Worm (Caenorhabditis elegans): ENCODE results near the gene T01C3.3.

The T01C3.3 gene

DNA sequence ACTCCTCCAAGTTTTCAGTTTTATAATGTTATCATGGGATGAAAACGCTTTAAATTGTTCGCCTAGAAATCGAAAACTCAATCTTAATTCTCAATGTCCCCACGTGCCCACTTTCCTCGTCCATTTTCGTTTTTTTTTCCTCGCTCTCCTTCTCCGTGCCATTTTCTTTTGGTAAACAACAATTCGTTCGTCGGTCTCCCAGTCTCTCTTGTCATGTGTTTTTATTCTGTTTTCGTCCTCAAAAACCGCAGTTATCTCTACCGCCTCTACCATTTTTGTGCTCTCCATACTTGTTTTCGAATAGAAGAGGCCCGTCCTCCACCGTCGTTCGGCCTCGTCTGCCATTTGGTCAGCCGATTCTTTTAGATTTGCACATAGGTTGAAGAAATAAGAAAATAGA is 43.9 kb downstream of the T01C3.3 start (continued):
- no peak for TF ChIP-seq nhr-41 (GFP tag; IDR thresholded peaks at IDR 0.05)
- peak; percentile 61 for TF ChIP-seq hlh-30 (tag; optimal IDR thresholded peaks at IDR 0.05; ENCODE audit: insufficient read depth)
- TF ChIP-seq skn-1 (tag; optimal IDR thresholded peaks at IDR 0.05), result no peak
- TF ChIP-seq ces-1 (GFP tag; optimal IDR thresholded peaks at IDR 0.05), result no peak
- no peak for TF ChIP-seq unc-39 (tag; optimal IDR thresholded peaks at IDR 0.05)
- TF ChIP-seq zip-2 (tag; optimal IDR thresholded peaks at IDR 0.05), result no peak
- no peak for TF ChIP-seq set-16 (GFP tag; IDR thresholded peaks at IDR 0.05)
- TF ChIP-seq nhr-111 (GFP tag; optimal IDR thresholded peaks at IDR 0.05), result no peak
- peak; percentile 31 for TF ChIP-seq rbr-2 (tag; optimal IDR thresholded peaks at IDR 0.05)

DNA sequence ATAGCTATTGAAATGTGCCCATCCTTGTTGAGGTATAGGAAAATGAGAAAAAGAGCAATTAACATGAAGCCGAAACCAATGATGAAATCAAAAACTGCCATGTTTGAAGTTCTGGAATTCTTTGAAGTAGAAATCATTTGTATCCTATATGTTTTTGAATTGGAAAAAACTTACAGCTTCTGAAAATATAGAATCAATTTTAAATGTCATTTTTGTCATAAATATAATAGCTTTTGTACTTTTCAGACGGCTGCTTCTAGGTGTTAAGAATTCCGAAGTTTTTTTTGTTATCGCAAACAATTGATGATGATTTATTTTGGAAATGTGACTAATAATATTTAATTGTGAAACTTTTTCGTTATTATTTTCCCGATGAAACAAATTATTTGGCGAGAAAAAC is 45.5 kb downstream of the T01C3.3 start, which contains the start of gene C30G7.4:
Gene C30G7.4 (minus strand): TSS at position 101 of the 400 bp plus-strand sequence.
- TF ChIP-seq daf-19 (GFP tag; conservative IDR thresholded peaks at IDR 0.05), result no peak
- no peak for TF ChIP-seq zip-2 (tag; optimal IDR thresholded peaks at IDR 0.05)
- no peak for TF ChIP-seq ceh-20 (GFP tag; IDR thresholded peaks at IDR 0.05)
- TF ChIP-seq saeg-2 (GFP tag; IDR thresholded peaks at IDR 0.05), result no peak
- no peak for TF ChIP-seq dmd-8 (GFP tag; IDR thresholded peaks at IDR 0.05)
- TF ChIP-seq nhr-102 (tag; optimal IDR thresholded peaks at IDR 0.05), result no peak
- no peak for TF ChIP-seq daf-8 (GFP tag; IDR thresholded peaks at IDR 0.05)
- no peak for TF ChIP-seq lin-39 (tag; optimal IDR thresholded peaks at IDR 0.05)
- TF ChIP-seq lim-7 (GFP tag; IDR thresholded peaks at IDR 0.05), result no peak
- no peak for TF ChIP-seq T26A8.4 (GFP tag; IDR thresholded peaks at IDR 0.05)
- no peak for TF ChIP-seq zfp-2 (tag; optimal IDR thresholded peaks at IDR 0.05)
- no peak for TF ChIP-seq nhr-10 (tag; optimal IDR thresholded peaks at IDR 0.05)
- TF ChIP-seq lin-15B (tag; optimal IDR thresholded peaks at IDR 0.05), result no peak
- TF ChIP-seq ceh-28 (tag; optimal IDR thresholded peaks at IDR 0.05), result no peak
- TF ChIP-seq nhr-41 (GFP tag; IDR thresholded peaks at IDR 0.05), result no peak
- no peak for TF ChIP-seq spr-3 (GFP tag; optimal IDR thresholded peaks at IDR 0.05)
- no peak for TF ChIP-seq lin-29 (GFP tag; IDR thresholded peaks at IDR 0.05)
- TF ChIP-seq ctbp-1 (GFP tag; IDR thresholded peaks at IDR 0.05), result no peak
- no peak for TF ChIP-seq T20F7.1 (GFP tag; optimal IDR thresholded peaks at IDR 0.05)
- no peak for TF ChIP-seq fkh-10 (GFP tag; optimal IDR thresholded peaks at IDR 0.05)

DNA sequence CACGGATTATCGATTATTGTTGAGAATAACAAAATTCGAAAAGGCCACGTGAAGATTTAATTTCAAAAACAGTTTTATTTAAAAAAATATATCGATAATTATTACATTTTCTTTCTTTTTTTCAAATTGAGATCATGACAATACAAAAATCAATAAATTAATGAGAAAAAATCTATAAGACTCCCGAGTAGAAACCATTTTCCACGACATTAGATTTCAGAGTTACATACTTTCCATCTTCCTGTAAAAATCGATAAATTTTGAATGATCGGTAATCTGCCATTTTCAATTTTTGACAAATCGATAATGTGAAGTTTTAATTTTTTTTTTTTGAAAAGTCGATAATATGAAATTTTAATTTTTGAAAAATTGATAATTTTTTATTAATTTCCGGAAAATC is 46.8 kb downstream of the T01C3.3 start, which contains the start of gene C30G7.3:
Gene C30G7.3 (minus strand): TSS at position 8 of the 400 bp plus-strand sequence.
- no peak for TF ChIP-seq dmd-8 (GFP tag; IDR thresholded peaks at IDR 0.05)
- no peak for TF ChIP-seq dmd-9 (GFP tag; IDR thresholded peaks at IDR 0.05)
- TF ChIP-seq nhr-102 (tag; optimal IDR thresholded peaks at IDR 0.05), result no peak
- TF ChIP-seq ces-1 (GFP tag; optimal IDR thresholded peaks at IDR 0.05), result no peak
- no peak for TF ChIP-seq T20F7.1 (GFP tag; optimal IDR thresholded peaks at IDR 0.05)
- peak; percentile 51 for TF ChIP-seq ceh-28 (tag; optimal IDR thresholded peaks at IDR 0.05)

DNA sequence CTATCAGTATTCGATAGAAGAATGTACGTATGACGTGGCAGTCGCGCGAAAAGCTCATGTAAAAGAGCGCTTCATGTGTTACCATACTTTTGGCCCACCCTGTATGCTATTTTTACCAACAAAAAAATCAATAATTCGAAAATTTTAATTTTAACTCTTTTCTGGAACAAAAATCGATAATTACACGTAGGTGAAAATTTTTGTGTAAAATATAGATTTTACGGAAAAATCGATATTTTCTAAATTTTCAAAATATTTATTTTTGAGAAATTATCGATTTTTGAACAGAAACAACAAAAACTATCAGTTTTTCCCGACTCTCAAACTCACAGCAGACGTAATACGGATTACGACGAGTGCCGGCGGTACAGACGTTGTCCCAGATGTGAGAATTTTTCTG is 47.4 kb downstream of the T01C3.3 start:
- TF ChIP-seq egl-43 (GFP tag; IDR thresholded peaks at IDR 0.05), result no peak
- TF ChIP-seq ceh-28 (tag; optimal IDR thresholded peaks at IDR 0.05), result peak; percentile 53
- no peak for TF ChIP-seq nhr-102 (tag; optimal IDR thresholded peaks at IDR 0.05)

DNA sequence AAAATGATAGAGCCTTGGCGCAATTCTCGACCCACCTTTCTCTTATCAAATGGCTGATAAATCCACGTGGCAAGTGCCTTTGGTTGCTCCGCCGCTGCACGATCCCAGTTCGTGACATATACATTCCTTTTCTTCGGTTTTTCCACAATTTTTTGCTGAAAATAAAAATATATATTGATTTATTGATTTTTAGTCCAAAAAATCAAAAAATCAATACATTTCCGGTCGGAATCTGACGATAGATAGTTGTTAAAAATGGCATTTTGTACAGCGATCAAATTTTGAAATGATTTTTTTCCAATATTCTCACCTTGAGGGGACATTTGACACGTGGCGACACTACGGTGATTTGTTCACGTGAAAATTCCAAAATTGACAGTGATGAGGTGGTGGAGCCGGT is 48.7 kb downstream of the T01C3.3 start:
- TF ChIP-seq zag-1 (tag; optimal IDR thresholded peaks at IDR 0.05) (no peak), ceh-28 (tag; optimal IDR thresholded peaks at IDR 0.05) (peak; percentile 86)

DNA sequence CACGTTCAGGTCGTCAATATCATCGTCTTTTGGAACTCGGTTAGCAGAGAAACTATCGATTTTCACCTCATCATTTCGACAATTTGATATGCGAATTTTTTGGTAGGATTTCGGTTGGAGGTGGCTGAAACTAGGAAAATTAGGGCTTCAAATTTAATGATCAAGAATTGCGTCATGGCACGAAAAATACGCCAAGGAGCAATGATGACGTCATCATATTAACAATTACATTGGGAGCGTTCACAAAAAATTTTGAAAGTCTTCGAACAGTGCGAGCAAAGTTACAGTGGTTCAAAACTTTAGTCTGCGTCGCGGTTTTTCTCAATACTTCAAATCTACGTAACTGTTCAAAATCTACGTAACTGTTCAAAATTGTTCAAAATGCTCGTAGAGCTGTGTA is 49.6 kb downstream of the T01C3.3 start:
- no peak for TF ChIP-seq ceh-82 (tag; optimal IDR thresholded peaks at IDR 0.05)
